Fruit fly (Drosophila melanogaster): Measurements from ENCODE around the gene CCT1.

DNA sequence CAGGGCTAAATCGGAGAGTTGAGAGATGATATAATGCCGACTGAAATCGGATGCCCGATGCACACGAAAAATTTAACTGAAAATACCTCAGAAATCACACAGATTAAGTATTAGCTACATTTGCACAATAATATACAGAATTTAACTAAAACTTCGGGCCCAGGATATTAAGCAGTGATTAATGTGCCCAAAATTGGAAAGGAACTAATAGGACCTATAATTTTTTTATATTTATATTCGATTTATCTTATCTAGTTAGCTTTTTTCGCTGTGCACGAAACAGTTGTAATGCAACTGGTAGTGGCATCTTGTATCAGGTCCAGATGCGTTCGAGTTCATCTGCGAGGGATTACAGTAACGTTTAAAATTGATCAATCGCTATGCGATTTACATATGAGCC, 47.6 kb upstream of the CCT1 start:
- TF ChIP-seq danr (GFP tag; IDR thresholded peaks at IDR 0.05) = no peak
- no peak for TF ChIP-seq CG10431 (GFP tag; optimal IDR thresholded peaks at IDR 0.05)
- TF ChIP-seq CG13894 (tag; optimal IDR thresholded peaks at IDR 0.05) = no peak
- TF ChIP-seq cg (GFP tag; optimal IDR thresholded peaks at IDR 0.05) = no peak
- no peak for TF ChIP-seq abd-A (tag; optimal IDR thresholded peaks at IDR 0.05)
- no peak for TF ChIP-seq peb (GFP tag; IDR thresholded peaks at IDR 0.05)
- TF ChIP-seq CG6854 (GFP tag; optimal IDR thresholded peaks at IDR 0.05) = no peak
- TF ChIP-seq sr (GFP tag; IDR thresholded peaks at IDR 0.05) = no peak
- TF ChIP-seq ac (GFP tag; optimal IDR thresholded peaks at IDR 0.05) = no peak
